Worm (Caenorhabditis elegans) whole organism, early embryonic: ENCODE results near the gene W08E12.9.
A peak's percentile ranks its signal among the peaks of the same experiment; 100 is the strongest.

ENCODE experiments used
- B0310.2 ChIP-seq: sonication (generic microtip); optimal IDR thresholded peaks from 2 replicates; lab custom pipeline; 2016; ENCODE audit warnings: mild to moderate bottlenecking, missing genetic modification characterization, missing compliant biosample characterization
- F13C5.2 ChIP-seq: sonication (generic microtip); optimal IDR thresholded peaks from 2 replicates; lab custom pipeline; 2017; ENCODE audit warnings: mild to moderate bottlenecking, missing genetic modification characterization, inconsistent platforms, missing compliant biosample characterization
- aly-1 ChIP-seq: sonication (generic microtip); optimal IDR thresholded peaks from 2 replicates; lab custom pipeline; 2016; ENCODE audit warnings: missing genetic modification characterization, missing compliant biosample characterization
- ama-1 ChIP-seq: fragments of 150-350 bp; optimal IDR thresholded peaks from 2 replicates; lab custom pipeline; 2014
- ceh-13 ChIP-seq: fragments of 200-800 bp; sonication (Bioruptor generic); optimal IDR thresholded peaks from 2 replicates; lab custom pipeline; 2018; ENCODE audit warnings: mild to moderate bottlenecking, missing genetic modification characterization, missing compliant biosample characterization
- ceh-36 ChIP-seq: sonication (generic microtip); optimal IDR thresholded peaks from 2 replicates; lab custom pipeline; 2016; ENCODE audit warnings: missing genetic modification characterization, inconsistent platforms, missing compliant biosample characterization
- ets-7 ChIP-seq: sonication (generic microtip); optimal IDR thresholded peaks from 2 replicates; lab custom pipeline; 2016; ENCODE audit warnings: missing genotype, missing genetic modification characterization, missing compliant biosample characterization
- flt-1 ChIP-seq: fragments of 200-800 bp; sonication (Bioruptor generic); IDR thresholded peaks from 2 replicates; pipeline ENCODE4 v1.3.6; 2022; ENCODE audit warnings: missing genetic modification characterization, missing compliant biosample characterization
- hmbx-1 ChIP-seq: sonication (generic microtip); optimal IDR thresholded peaks from 2 replicates; lab custom pipeline; 2016; ENCODE audit warnings: mild to moderate bottlenecking, missing genetic modification characterization, missing compliant biosample characterization
- hmg-4 ChIP-seq: fragments of 200-800 bp; sonication (Bioruptor generic); optimal IDR thresholded peaks from 2 replicates; lab custom pipeline; 2018; ENCODE audit warnings: mild to moderate bottlenecking, missing genetic modification characterization, missing compliant biosample characterization
- hnd-1 ChIP-seq: sonication (generic microtip); optimal IDR thresholded peaks from 2 replicates; lab custom pipeline; 2016; ENCODE audit warnings: missing genetic modification characterization, missing compliant biosample characterization
- pes-1 ChIP-seq: fragments of 200-800 bp; sonication (Bioruptor generic); IDR thresholded peaks from 2 replicates; pipeline ENCODE4 v1.3.6; 2022; ENCODE audit warnings: missing genetic modification reagents, missing genetic modification characterization, missing compliant biosample characterization
- scrt-1 ChIP-seq: fragments of 200-800 bp; sonication (Bioruptor generic); IDR thresholded peaks from 2 replicates; pipeline ENCODE4 v1.3.6; 2022; ENCODE audit warnings: missing genetic modification characterization, missing compliant biosample characterization
- sea-1 ChIP-seq: fragments of 200-800 bp; sonication (Bioruptor generic); conservative IDR thresholded peaks from 2 replicates; pipeline ENCODE4 v1.3.6; 2022; ENCODE audit warnings: missing genetic modification characterization, missing compliant biosample characterization
- tbx-11 ChIP-seq: fragments of 200-800 bp; sonication (Bioruptor generic); IDR thresholded peaks from 2 replicates; pipeline ENCODE4 v1.3.6; 2022; ENCODE audit warnings: missing genetic modification characterization, missing compliant biosample characterization
- tbx-37 ChIP-seq: fragments of 200-800 bp; sonication (Bioruptor generic); conservative IDR thresholded peaks from 2 replicates; pipeline ENCODE4 v1.3.6; 2022; ENCODE audit warnings: missing genetic modification reagents, missing genetic modification characterization, missing compliant biosample characterization
- tra-4 ChIP-seq: sonication (generic microtip); optimal IDR thresholded peaks from 2 replicates; lab custom pipeline; 2017; ENCODE audit warnings: missing genetic modification characterization, missing compliant biosample characterization

W08E12.9 gene

ce11 chrIV:3294553-3295185 is 12.7 kb downstream of the W08E12.9 start, which contains the start of gene W08E12.7:
Gene W08E12.7 (plus strand): TSS chrIV:3295135.
- TF ChIP-seq pes-1 (GFP tag; lab: Robert Waterston, UW) (peak; percentile 74), hmg-4 (peak; percentile 23), aly-1 (tag; lab: Kevin White, UChicago) (no peak), F13C5.2 (peak; percentile 83), hnd-1 (peak; percentile 16), tra-4 (no peak), ama-1 (no peak), tbx-11 (GFP tag; lab: Robert Waterston, UW) (peak; percentile 64; the same call in 1 of the 2 replicates), ceh-13 (GFP tag; lab: Kevin White, UChicago) (peak; percentile 20), sea-1 (GFP tag; lab: Robert Waterston, UW) (peak; percentile 38; the same call in 1 of the 2 replicates), ceh-36 (tag; lab: Kevin White, UChicago) (no peak), B0310.2 (tag; lab: Kevin White, UChicago) (no peak), scrt-1 (GFP tag; lab: Robert Waterston, UW) (peak; percentile 65), tbx-37 (GFP tag; lab: Robert Waterston, UW) (0 out of 2 replicates have a peak, but pooled peaks have one; percentile 19), flt-1 (GFP tag; lab: Robert Waterston, UW) (peak; percentile 20; the same call in 1 of the 2 replicates)

DNA sequence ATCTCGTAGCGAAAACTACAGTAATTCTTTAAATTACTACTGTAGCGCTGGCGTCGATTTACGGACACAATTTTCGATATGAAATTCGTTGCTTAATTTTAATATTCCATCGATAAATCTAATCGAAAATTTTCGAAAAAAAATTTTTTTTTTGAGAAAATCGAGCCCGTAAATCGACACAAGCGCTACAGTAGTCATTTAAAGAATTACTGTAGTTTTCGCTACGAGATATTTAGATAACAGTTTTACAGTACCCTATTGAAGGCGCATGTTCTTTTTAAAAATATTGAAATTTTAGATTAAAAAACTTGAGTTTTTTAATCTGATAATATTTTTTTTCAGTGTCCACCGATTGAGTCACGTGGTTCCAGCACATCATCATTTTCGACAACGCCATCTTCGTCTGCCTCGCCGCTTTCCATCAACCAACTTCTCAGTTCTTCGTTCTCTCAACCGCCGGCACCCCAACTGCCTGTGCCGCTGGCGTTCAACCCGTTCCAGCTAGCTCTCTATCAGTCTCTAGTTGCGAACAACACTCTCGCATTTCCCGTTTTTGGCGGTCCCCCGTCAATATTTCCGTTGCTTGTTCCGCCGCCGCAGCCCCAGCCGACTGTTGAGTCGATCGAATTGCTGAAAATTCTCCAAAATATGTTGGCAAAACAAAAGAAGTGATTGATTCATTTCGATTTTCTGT is 13.4 kb downstream of the W08E12.9 start:
- TF ChIP-seq B0310.2 (tag; lab: Kevin White, UChicago) (no peak), pes-1 (GFP tag; lab: Robert Waterston, UW) (no peak), tra-4 (no peak), ceh-36 (tag; lab: Kevin White, UChicago) (no peak), sea-1 (GFP tag; lab: Robert Waterston, UW) (no peak), tbx-11 (GFP tag; lab: Robert Waterston, UW) (no peak), ama-1 (no peak), hmbx-1 (tag; lab: Kevin White, UChicago) (no peak), aly-1 (tag; lab: Kevin White, UChicago) (no peak), ceh-13 (GFP tag; lab: Kevin White, UChicago) (no peak), flt-1 (GFP tag; lab: Robert Waterston, UW) (no peak), ets-7 (tag; lab: Kevin White, UChicago) (no peak)

ce11 chrIV:3291977-3292561 is 15.3 kb downstream of the W08E12.9 start, which contains the start of gene W08E12.8:
Gene W08E12.8 (plus strand): TSS chrIV:3292371.
- TF ChIP-seq tbx-37 (GFP tag; lab: Robert Waterston, UW) = no peak
- TF ChIP-seq scrt-1 (GFP tag; lab: Robert Waterston, UW) = no peak
- TF ChIP-seq ets-7 (tag; lab: Kevin White, UChicago) = no peak
- no peak for TF ChIP-seq flt-1 (GFP tag; lab: Robert Waterston, UW)
- no peak for TF ChIP-seq aly-1 (tag; lab: Kevin White, UChicago)
- TF ChIP-seq B0310.2 (tag; lab: Kevin White, UChicago) = no peak
- no peak for TF ChIP-seq sea-1 (GFP tag; lab: Robert Waterston, UW)

DNA sequence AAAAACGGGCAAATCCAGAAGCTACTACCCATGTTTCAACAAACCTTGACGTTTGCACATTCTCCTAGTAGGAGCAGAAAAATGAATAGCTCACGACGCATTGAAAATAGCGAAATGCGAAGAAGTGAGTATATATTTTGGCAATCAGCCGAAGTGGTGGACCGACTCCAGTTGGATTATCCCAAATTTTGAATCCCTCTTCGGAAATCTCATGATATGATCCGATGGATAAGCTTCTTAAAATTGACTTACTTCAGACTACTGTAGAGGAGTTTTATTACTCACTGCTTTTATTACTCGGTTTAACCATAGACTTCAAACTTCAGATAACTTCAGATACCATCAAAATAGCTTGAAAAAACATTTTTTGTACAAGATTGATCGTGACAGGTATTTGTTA is 18.1 kb downstream of the W08E12.9 start, which contains the start of gene gcy-23:
gcy-23 (minus strand) TSS at position 101 of the 400 bp plus-strand sequence.
- TF ChIP-seq B0310.2 (tag; lab: Kevin White, UChicago) (no peak), ets-7 (tag; lab: Kevin White, UChicago) (no peak), pes-1 (GFP tag; lab: Robert Waterston, UW) (no peak), F13C5.2 (no peak), sea-1 (GFP tag; lab: Robert Waterston, UW) (no peak), tbx-11 (GFP tag; lab: Robert Waterston, UW) (no peak), hnd-1 (no peak), scrt-1 (GFP tag; lab: Robert Waterston, UW) (no peak), hmg-4 (no peak), ceh-36 (tag; lab: Kevin White, UChicago) (no peak), flt-1 (GFP tag; lab: Robert Waterston, UW) (no peak), tra-4 (no peak), ceh-13 (GFP tag; lab: Kevin White, UChicago) (no peak), aly-1 (tag; lab: Kevin White, UChicago) (no peak), ama-1 (no peak), hmbx-1 (tag; lab: Kevin White, UChicago) (no peak), tbx-37 (GFP tag; lab: Robert Waterston, UW) (no peak)

ce11 chrIV:3278822-3279221 is 28.5 kb downstream of the W08E12.9 start:
- TF ChIP-seq pes-1 (GFP tag; lab: Robert Waterston, UW) = peak; percentile 41; the same call in 1 of the 2 replicates
- no peak for TF ChIP-seq F13C5.2

DNA sequence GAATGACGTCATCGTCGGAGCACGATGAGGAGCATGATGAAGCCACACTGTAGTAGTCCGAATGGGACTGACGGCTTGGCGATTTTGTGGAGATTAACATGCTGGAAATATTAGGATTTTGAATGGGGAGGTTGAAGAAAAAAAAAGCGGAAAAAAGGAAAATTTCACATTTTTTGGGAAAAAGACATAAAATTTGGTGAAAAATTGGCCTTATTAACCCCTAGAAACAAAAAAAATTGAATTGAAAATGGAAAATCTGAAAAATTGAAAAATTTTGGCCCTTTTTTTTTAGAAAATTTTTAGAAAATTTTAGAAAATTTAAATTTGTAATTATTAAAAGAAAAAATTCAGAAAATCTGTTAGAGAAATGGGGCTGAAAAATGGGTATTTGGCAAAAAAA is 34.1 kb downstream of the W08E12.9 start, which contains the start of gene T26C12.3:
T26C12.3 (minus strand) TSS at position 101 of the 400 bp plus-strand sequence.
- TF ChIP-seq hnd-1 = no peak
- TF ChIP-seq ceh-13 (GFP tag; lab: Kevin White, UChicago) = no peak
- no peak for TF ChIP-seq flt-1 (GFP tag; lab: Robert Waterston, UW)
- TF ChIP-seq hmbx-1 (tag; lab: Kevin White, UChicago) = no peak
- no peak for TF ChIP-seq aly-1 (tag; lab: Kevin White, UChicago)
- TF ChIP-seq tbx-37 (GFP tag; lab: Robert Waterston, UW) = no peak
- TF ChIP-seq ama-1 = no peak
- TF ChIP-seq ets-7 (tag; lab: Kevin White, UChicago) = no peak
- TF ChIP-seq pes-1 (GFP tag; lab: Robert Waterston, UW) = no peak
- TF ChIP-seq F13C5.2 = no peak
- TF ChIP-seq B0310.2 (tag; lab: Kevin White, UChicago) = no peak
- TF ChIP-seq hmg-4 = no peak
- TF ChIP-seq sea-1 (GFP tag; lab: Robert Waterston, UW) = no peak
- TF ChIP-seq tra-4 = no peak
